Worm (Caenorhabditis elegans) whole organism, L2 larva: ENCODE results near the gene madd-3.

Experiments used
- F13H6.1 ChIP-seq: sonication (generic microtip); optimal IDR thresholded peaks from 2 replicates; lab custom pipeline; 2016; ENCODE audit warnings: missing genetic modification characterization, missing compliant biosample characterization
- ZK546.5 ChIP-seq: sonication (generic microtip); optimal IDR thresholded peaks from 2 replicates; lab custom pipeline; 2017; ENCODE audit warnings: missing biosample characterization, missing genetic modification characterization
- elt-3 ChIP-seq: sonication (generic microtip); optimal IDR thresholded peaks from 2 replicates; lab custom pipeline; 2017; ENCODE audit warnings: missing biosample characterization, missing genetic modification characterization
- fos-1 ChIP-seq: fragments of 150-350 bp; optimal IDR thresholded peaks from 2 replicates; lab custom pipeline; 2014; ENCODE audit warnings: missing biosample characterization, missing genetic modification characterization
- lin-13 ChIP-seq: fragments of 150-350 bp; optimal IDR thresholded peaks from 2 replicates; lab custom pipeline; 2014; ENCODE audit warnings: missing biosample characterization, missing genetic modification reagents, missing genetic modification characterization
- lin-39 ChIP-seq: fragments of 150-350 bp; optimal IDR thresholded peaks from 2 replicates; lab custom pipeline; 2014; ENCODE audit warnings: missing biosample characterization, missing genetic modification reagents, missing genetic modification characterization
- lsy-2 ChIP-seq, 2 experiments: fragments of 150-350 bp in 1 of 2; sonication (generic microtip) in 1 of 2; optimal IDR thresholded peaks; 2 replicates each; lab custom pipeline; 2014 to 2017; ENCODE audit warnings: missing biosample characterization in 2 of 2, missing genetic modification characterization in 2 of 2
- nhr-11 ChIP-seq: fragments of 150-350 bp; optimal IDR thresholded peaks from 2 replicates; lab custom pipeline; 2014; ENCODE audit warnings: missing biosample characterization, missing genetic modification characterization
- nhr-12 ChIP-seq: fragments of 150-350 bp; optimal IDR thresholded peaks from 2 replicates; lab custom pipeline; 2014; ENCODE audit warnings: missing biosample characterization, missing genetic modification characterization
- skn-1 ChIP-seq: sonication (generic microtip); optimal IDR thresholded peaks from 2 replicates; lab custom pipeline; 2017; ENCODE audit warnings: missing biosample characterization, missing genetic modification characterization
- snpc-4 ChIP-seq: fragments of 150-350 bp; optimal IDR thresholded peaks from 2 replicates; lab custom pipeline; 2014; ENCODE audit warnings: missing biosample characterization, missing genetic modification characterization
- unc-39 ChIP-seq: fragments of 150-350 bp; optimal IDR thresholded peaks from 2 replicates; lab custom pipeline; 2014; ENCODE audit warnings: missing biosample characterization, missing genetic modification characterization

- TF ChIP-seq nhr-11 (tag; lab: Kevin White, UChicago) (no peak), snpc-4 (tag; lab: Kevin White, UChicago) (no peak), elt-3 (tag; lab: Kevin White, UChicago) (no peak), nhr-12 (tag; lab: Kevin White, UChicago) (no peak), unc-39 (tag; lab: Kevin White, UChicago) (no peak), ZK546.5 (tag; lab: Kevin White, UChicago) (no peak), lsy-2 (tag; optimal IDR thresholded peaks at IDR 0.05; lab: Kevin White, UChicago) (no peak), skn-1 (tag; lab: Kevin White, UChicago) (no peak), lin-13 (GFP tag; lab: Kevin White, UChicago) (peak; percentile 22), fos-1 (tag; lab: Kevin White, UChicago) (no peak), F13H6.1 (tag; lab: Kevin White, UChicago) (no peak), lin-39 (tag; lab: Kevin White, UChicago) (no peak)
These were observed 52.0 kb downstream of the madd-3 start for ce11 chrX:14244493-14244892.
